Fruit fly (Drosophila melanogaster): ENCODE data around the gene Tsp66E.
A peak's percentile ranks its signal among the peaks of the same experiment; 100 is the strongest.

Tsp66E gene

DNA sequence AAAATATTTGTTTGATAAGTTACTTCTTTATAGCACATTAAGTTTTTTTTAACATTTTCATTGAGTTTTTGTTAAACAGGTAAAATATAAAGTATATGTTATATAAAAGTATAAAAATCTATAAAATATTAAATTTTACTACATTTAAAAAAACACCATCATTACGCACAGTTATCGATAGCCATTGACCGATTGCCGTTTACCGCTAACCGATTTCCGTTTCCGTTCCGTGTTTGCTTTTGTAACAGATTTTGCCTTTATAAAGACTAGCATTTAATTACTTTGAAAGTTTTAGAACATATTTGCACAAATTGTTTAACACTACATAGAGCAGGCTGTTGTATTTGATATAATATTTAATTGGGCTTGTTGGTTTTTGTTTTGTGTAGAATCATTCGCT, 27.4 kb downstream of the Tsp66E start:
- TF ChIP-seq CG10348 (GFP tag; IDR thresholded peaks at IDR 0.05) (no peak), Pif1B (GFP tag; optimal IDR thresholded peaks at IDR 0.05) (no peak), CG12605 (GFP tag; IDR thresholded peaks at IDR 0.05) (no peak), CG9948 (tag; optimal IDR thresholded peaks at IDR 0.05) (no peak), Snoo (tag; optimal IDR thresholded peaks at IDR 0.05) (no peak), CG8159 (tag; optimal IDR thresholded peaks at IDR 0.05) (no peak), CG17806 (tag; optimal IDR thresholded peaks at IDR 0.05) (no peak), gl (tag; optimal IDR thresholded peaks at IDR 0.05) (no peak), CG34367 (tag; optimal IDR thresholded peaks at IDR 0.05) (no peak), CG15710 (tag; optimal IDR thresholded peaks at IDR 0.05) (no peak), EcR (GFP tag; optimal IDR thresholded peaks at IDR 0.05) (no peak), CG8301 (tag; optimal IDR thresholded peaks at IDR 0.05) (no peak)

DNA sequence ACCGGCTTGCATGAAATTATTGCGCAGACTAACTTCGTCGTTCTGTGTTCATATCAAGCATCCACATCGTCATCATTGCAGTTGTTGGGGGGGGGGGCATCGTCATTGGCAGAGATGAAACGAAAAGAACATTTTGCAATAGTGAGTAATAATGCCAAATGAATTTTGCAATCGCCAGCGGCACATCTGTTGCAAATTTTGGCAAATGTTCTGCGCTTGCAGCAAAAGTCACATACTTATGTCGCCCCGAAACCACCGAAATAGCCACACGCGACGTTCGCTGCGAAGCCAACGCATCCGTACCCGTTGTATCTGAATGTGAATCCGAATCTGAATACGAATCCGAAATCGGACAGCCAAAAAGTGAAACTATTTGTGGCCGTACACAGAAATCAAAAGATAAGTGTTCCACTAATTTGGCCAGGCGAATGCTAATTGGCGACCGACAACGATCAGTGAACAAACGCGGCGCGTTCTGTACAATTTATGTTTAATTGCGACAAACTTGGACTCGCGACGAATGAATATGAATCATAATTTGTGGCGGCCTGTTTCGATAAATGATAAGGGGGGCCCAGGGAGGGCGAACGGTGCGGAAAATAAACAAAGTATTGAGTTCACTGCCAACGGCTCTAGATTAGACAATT, 35.7 kb downstream of the Tsp66E start:
- TF ChIP-seq CG12605 (GFP tag; IDR thresholded peaks at IDR 0.05) (no peak), CG32121 (GFP tag; IDR thresholded peaks at IDR 0.05) (peak; percentile 52; the same call in 1 of the 2 replicates)

DNA sequence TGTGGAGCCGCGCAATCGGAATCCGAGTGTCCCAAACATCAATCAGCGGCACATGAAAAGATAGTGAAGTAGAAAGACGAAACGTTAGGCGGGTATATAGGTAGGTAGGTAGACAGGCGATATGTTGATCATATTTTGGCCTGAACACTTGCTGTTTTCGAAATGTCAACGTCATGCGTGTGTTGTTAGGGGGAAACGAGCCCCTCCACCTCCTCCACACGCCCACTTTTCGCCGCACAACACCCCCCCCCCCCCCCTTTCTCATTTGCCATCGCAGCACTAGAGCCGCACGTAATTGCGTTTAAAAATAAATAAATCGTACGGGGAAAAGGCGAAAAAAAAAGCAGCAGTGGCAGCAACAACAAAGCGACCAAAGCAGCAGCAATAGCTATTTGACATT, 37.5 kb downstream of the Tsp66E start:
- TF ChIP-seq CG32121 (GFP tag; IDR thresholded peaks at IDR 0.05), result peak; percentile 52; the same call in 1 of the 2 replicates
- no peak for TF ChIP-seq Pif1B (GFP tag; optimal IDR thresholded peaks at IDR 0.05)

DNA sequence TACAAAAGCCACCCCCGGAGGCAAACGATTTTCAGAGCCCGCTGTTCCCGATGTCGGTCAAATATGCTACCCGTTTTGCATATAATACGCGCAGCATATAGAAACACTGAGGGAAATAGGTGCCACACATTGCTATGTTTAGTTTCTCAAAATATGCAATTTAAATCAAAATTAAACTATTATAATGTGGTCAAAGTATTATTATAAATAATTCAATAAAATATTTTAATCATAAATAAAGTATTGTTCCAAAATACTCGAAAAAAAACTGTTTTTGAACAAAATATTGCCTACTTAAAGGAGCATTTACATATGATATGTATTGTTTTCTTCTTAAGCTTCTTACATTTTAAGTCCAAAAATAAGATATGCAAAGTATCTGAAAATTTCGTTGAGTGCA, 38.7 kb downstream of the Tsp66E start:
- TF ChIP-seq CG10348 (GFP tag; IDR thresholded peaks at IDR 0.05) (no peak), rn (GFP tag; IDR thresholded peaks at IDR 0.05) (no peak), CG32121 (GFP tag; IDR thresholded peaks at IDR 0.05) (no peak), fd96Ca (GFP tag; IDR thresholded peaks at IDR 0.05) (no peak), D1 (tag; optimal IDR thresholded peaks at IDR 0.05) (no peak), gl (tag; optimal IDR thresholded peaks at IDR 0.05) (no peak), CG8301 (tag; optimal IDR thresholded peaks at IDR 0.05) (no peak), CG13204 (GFP tag; optimal IDR thresholded peaks at IDR 0.05) (no peak), Snoo (tag; optimal IDR thresholded peaks at IDR 0.05) (no peak), Ets98B (GFP tag; IDR thresholded peaks at IDR 0.05) (no peak), CG9948 (tag; optimal IDR thresholded peaks at IDR 0.05) (no peak), EcR (GFP tag; optimal IDR thresholded peaks at IDR 0.05) (no peak), CG12605 (GFP tag; IDR thresholded peaks at IDR 0.05) (no peak)

DNA sequence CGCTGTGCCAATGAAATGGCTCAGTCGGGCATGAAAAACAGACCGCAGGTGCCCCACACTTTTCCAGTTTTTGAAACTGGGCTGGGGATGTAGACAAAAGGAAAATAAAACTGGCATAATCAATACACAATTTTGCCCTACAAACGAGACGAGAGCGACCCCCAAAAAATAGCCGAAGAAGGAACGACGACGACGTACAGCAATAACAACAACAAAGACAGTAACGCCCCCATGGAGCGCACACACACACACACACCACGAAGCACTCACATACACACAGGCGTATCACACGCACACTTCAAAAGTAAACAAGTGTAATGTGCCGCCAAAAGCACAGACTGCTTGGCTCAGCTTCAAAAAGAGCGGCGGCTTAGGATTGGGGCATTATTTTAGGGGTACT, 39.2 kb downstream of the Tsp66E start:
- no peak for TF ChIP-seq Snoo (tag; optimal IDR thresholded peaks at IDR 0.05)

DNA sequence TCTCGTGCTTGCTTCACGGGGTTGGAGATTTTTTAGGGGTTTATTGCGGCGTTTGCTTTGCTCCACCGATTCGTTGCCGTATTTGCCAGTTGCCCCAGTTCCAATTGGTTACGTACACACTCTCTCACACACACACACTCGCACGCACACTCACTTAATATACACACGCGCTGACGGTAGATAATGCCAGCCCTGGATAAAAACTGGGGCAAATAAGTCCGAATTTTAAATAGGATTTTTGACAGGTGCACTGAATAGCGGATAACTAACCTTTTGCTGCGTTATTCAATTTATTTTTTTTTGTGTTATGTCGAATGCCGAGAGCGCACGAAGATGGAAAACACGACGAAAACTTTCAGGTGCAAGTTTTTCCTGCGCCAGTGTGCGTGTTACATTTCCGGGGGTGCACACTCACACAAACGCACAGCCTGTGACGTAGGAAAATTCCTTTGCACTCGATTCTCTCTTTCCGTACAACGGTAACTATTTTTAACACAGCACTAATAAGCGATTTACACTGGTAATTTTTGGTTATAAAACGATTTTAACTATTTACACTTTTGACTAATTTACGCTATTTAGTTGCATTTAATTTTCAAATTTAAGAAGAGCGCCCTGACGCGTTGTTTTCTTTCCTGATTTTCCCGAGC, 40.4 kb downstream of the Tsp66E start:
- TF ChIP-seq Ets98B (GFP tag; IDR thresholded peaks at IDR 0.05), result no peak
- TF ChIP-seq CG4496 (GFP tag; IDR thresholded peaks at IDR 0.05), result no peak; the same call in 2 of the 3 replicates
- no peak for TF ChIP-seq CG8159 (tag; optimal IDR thresholded peaks at IDR 0.05)
- TF ChIP-seq D1 (tag; optimal IDR thresholded peaks at IDR 0.05), result no peak
- no peak for TF ChIP-seq gl (tag; optimal IDR thresholded peaks at IDR 0.05)

DNA sequence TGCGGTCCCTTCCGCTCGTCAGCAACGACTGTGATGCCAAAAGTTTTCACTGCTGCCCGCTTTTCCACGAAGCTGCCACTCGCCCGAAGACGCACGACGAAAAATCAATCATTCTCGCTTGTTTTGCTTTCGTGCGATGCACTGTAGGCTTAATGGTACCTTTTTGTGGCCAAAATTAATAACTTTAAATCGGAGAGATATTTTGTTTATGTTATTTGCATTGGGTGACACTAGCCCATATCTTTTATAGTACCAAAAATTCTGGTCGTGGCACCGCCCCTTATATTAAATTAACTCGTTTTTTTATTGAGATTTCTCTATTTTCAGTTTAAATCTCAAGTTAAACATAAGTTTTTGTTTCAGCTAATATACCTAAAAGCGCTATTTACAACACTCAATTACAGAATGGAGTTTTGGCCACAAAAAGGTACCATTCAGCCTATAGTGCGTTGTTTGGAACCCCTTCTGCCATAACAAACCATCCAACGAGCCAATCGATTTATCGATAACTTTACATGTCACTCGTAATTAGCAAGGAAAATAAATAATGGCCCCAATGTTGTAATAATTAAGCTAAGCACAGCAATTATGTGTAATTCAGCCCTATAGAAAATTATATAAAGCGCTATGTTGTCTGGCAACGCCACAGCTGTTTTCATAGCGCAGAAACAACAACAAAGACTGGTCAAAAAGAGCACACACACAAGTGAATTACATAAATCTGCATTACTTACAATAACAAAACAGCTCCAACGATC, 41.1 kb downstream of the Tsp66E start:
- TF ChIP-seq CG34367 (tag; optimal IDR thresholded peaks at IDR 0.05) (peak; percentile 34), CG32121 (GFP tag; IDR thresholded peaks at IDR 0.05) (no peak), Pif1B (GFP tag; optimal IDR thresholded peaks at IDR 0.05) (peak; percentile 45), Snoo (tag; optimal IDR thresholded peaks at IDR 0.05) (peak; percentile 41), CG13204 (GFP tag; optimal IDR thresholded peaks at IDR 0.05) (no peak), EcR (GFP tag; optimal IDR thresholded peaks at IDR 0.05) (no peak), CG14655 (GFP tag; optimal IDR thresholded peaks at IDR 0.05) (peak; percentile 81), fd96Ca (GFP tag; IDR thresholded peaks at IDR 0.05) (peak; percentile 65), Ets98B (GFP tag; IDR thresholded peaks at IDR 0.05) (peak; percentile 40), gl (tag; optimal IDR thresholded peaks at IDR 0.05) (peak; percentile 21), CG8301 (tag; optimal IDR thresholded peaks at IDR 0.05) (peak; percentile 83), D1 (tag; optimal IDR thresholded peaks at IDR 0.05) (peak; percentile 70), CG9948 (tag; optimal IDR thresholded peaks at IDR 0.05) (peak; percentile 71), CG17806 (tag; optimal IDR thresholded peaks at IDR 0.05) (peak; percentile 53), CG4496 (GFP tag; IDR thresholded peaks at IDR 0.05) (peak; percentile 75), CG12605 (GFP tag; IDR thresholded peaks at IDR 0.05) (no peak), CG8159 (tag; optimal IDR thresholded peaks at IDR 0.05) (peak; percentile 72), CG10348 (GFP tag; IDR thresholded peaks at IDR 0.05) (no peak), CG15710 (tag; optimal IDR thresholded peaks at IDR 0.05) (peak; percentile 38), Pif1A (GFP tag; optimal IDR thresholded peaks at IDR 0.05) (peak; percentile 54), rn (GFP tag; IDR thresholded peaks at IDR 0.05) (no peak)

Data from whole organism, pupa.